Fruit fly (Drosophila melanogaster): ENCODE results near the gene lmgA.

Gene lmgA

DNA sequence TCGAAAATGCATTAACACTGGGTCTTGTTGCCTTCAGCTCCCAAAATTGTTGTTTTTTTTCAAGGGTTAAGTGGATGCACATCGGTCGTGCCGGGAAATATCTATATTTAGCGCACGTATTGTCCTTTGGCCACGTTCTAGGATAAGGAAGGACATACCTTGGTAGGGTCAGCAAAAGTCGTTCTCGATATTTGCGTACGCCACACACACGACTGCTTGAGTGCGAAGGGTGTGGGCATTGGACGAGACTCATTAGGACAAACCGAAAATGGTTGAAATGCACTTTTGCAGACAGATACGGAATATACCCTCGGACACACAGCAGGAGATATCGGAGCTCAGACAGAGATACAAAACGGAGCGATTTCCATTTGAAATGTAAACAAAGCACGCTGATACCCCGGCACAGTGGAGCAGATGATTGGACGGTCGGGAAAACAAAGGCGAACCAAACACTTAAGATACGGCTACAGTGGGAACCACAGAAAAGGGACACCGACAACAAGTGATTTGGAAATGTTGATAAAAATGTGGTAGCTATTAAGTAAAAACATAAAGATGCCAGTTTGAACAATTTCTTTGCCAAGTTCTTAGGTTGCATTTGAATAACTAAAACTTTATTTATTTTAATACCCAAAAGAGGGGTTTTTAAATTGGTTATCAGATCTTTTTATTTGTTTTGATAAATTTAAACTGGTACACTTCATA, 17.1 kb upstream of the lmgA start (continued):
- peak; percentile 6 for TF ChIP-seq Sox102F (GFP tag; optimal IDR thresholded peaks at IDR 0.05)
- TF ChIP-seq CG10321 (GFP tag; IDR thresholded peaks at IDR 0.05): no peak

DNA sequence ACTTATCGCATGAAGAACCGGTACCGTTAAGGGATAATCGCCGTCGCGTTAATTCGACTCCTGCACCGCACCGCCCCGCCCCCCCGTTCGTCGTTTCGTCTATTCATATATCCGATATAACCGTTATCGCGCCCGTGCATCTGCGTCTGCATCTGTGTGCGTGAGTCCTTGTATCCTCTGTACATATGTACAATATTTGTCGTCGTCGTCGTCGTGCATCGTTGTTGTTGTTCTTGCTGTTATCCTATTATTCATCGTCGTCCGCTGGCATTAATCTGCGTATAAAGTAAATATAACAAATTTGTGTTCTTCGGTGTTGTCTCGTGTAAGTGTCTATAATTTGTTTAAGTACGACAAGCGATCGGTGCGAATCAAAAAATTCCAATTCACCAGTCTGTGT, 16.2 kb upstream of the lmgA start:
- no peak for TF ChIP-seq pb (GFP tag; optimal IDR thresholded peaks at IDR 0.05)
- peak; percentile 76 for TF ChIP-seq CG4360 (GFP tag; IDR thresholded peaks at IDR 0.05)
- TF ChIP-seq CG32767 (GFP tag; IDR thresholded peaks at IDR 0.05): no peak
- TF ChIP-seq crol (GFP tag; IDR thresholded peaks at IDR 0.05): peak; percentile 51; the same call in 1 of the 2 replicates
- 0 out of 2 replicates have a peak, but pooled peaks have one; percentile 32 for TF ChIP-seq nerfin-2 (GFP tag; IDR thresholded peaks at IDR 0.05; ENCODE audit: partially characterized antibody)
- TF ChIP-seq cg (GFP tag; optimal IDR thresholded peaks at IDR 0.05): peak; percentile 28
- peak; percentile 15 for TF ChIP-seq sens (GFP tag)
- peak; percentile 5 for TF ChIP-seq twi (tag; optimal IDR thresholded peaks at IDR 0.05)
- TF ChIP-seq chm (GFP tag; IDR thresholded peaks at IDR 0.05): peak; percentile 45; the same call in 1 of the 2 replicates
- TF ChIP-seq Med (GFP tag): peak; percentile 53
- no peak for TF ChIP-seq PHDP (tag; optimal IDR thresholded peaks at IDR 0.05)

DNA sequence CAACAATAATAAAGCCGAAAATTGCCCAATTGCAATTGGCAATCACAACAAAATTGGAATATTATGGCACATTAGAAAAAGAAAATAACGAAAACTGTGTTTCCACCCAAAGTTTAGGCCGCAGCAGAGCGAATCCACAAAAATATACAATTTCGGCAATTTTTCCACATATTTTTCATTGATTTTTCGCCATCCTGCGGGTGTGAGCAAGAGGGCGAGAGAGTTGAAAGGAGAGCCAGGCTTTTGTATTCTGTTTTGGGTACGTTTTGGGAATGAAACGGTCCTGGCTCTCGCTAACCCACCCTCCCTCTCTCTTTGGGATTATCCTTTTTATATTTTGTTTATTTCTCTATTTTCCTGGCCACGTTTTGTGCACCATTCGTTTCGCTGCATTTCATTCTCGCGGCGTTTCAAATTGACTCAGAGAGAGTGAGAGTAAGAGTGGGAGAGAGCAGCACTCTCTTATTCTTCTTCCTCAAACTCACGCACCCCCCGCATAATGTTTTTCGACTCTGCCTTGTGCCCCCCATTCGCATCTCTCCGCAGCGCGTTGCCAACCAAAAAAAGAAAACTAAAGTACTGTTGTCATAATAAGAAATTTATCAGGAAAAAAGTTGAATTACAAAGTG, 15.4 kb upstream of the lmgA start:
- no peak; the same call in 1 of the 2 replicates for TF ChIP-seq sna (GFP tag; IDR thresholded peaks at IDR 0.05; ENCODE audit: partially characterized antibody)
- no peak for TF ChIP-seq inv (GFP tag; IDR thresholded peaks at IDR 0.05; ENCODE audit: partially characterized antibody)
- peak; percentile 98 for TF ChIP-seq pfk (GFP tag; optimal IDR thresholded peaks at IDR 0.05)
- TF ChIP-seq crc (GFP tag; optimal IDR thresholded peaks at IDR 0.05): no peak
- peak; percentile 89 for TF ChIP-seq psq (GFP tag; optimal IDR thresholded peaks at IDR 0.05)
- TF ChIP-seq Blimp-1 (GFP tag; optimal IDR thresholded peaks at IDR 0.05): peak; percentile 27
- no peak for TF ChIP-seq CG11696 (GFP tag; IDR thresholded peaks at IDR 0.05)
- peak; percentile 87 to 99 for TF ChIP-seq Trl (optimal IDR thresholded peaks at IDR 0.05)
- TF ChIP-seq Trl (GFP tag; optimal IDR thresholded peaks at IDR 0.05): peak; percentile 30
- TF ChIP-seq CG12391 (tag; optimal IDR thresholded peaks at IDR 0.05): no peak
- TF ChIP-seq odd (GFP tag; optimal IDR thresholded peaks at IDR 0.05): no peak
- peak; percentile 72 for TF ChIP-seq gsb-n (tag; optimal IDR thresholded peaks at IDR 0.05)
- TF ChIP-seq bsh (GFP tag; optimal IDR thresholded peaks at IDR 0.05): peak in 1 of 2 experiments; percentile 3
- TF ChIP-seq CkIIα-i1 (GFP tag; IDR thresholded peaks at IDR 0.05): no peak
- no peak for TF ChIP-seq CG9797 (GFP tag; optimal IDR thresholded peaks at IDR 0.05)
- TF ChIP-seq MBD-R2 (GFP tag; IDR thresholded peaks at IDR 0.05): peak; percentile 24; the same call in 1 of the 2 replicates
- no peak for TF ChIP-seq cad (GFP tag; optimal IDR thresholded peaks at IDR 0.05)
- TF ChIP-seq sens (GFP tag): peak; percentile 36
- TF ChIP-seq slou (GFP tag; optimal IDR thresholded peaks at IDR 0.05): no peak
- TF ChIP-seq gcm (GFP tag; optimal IDR thresholded peaks at IDR 0.05): peak; percentile 63
- TF ChIP-seq CG17829 (tag; optimal IDR thresholded peaks at IDR 0.05): peak; percentile 17
- TF ChIP-seq CG4282 (GFP tag; optimal IDR thresholded peaks at IDR 0.05): no peak
- TF ChIP-seq abd-A (tag; optimal IDR thresholded peaks at IDR 0.05): peak; percentile 28
- TF ChIP-seq yki (optimal IDR thresholded peaks at IDR 0.05): peak; percentile 94
- TF ChIP-seq dpn (GFP tag; optimal IDR thresholded peaks at IDR 0.05): no peak
- no peak for TF ChIP-seq salm (tag; optimal IDR thresholded peaks at IDR 0.05)
- peak; percentile 52 for TF ChIP-seq CG15479 (GFP tag; optimal IDR thresholded peaks at IDR 0.05)
- no peak for TF ChIP-seq CG16813 (GFP tag; IDR thresholded peaks at IDR 0.05; ENCODE audit: partially characterized antibody)
- peak; percentile 87 for TF ChIP-seq crol (GFP tag; IDR thresholded peaks at IDR 0.05)
- no peak for TF ChIP-seq kay (GFP tag; optimal IDR thresholded peaks at IDR 0.05)
- peak; percentile 48; the same call in 1 of the 4 replicates for TF ChIP-seq chinmo (GFP tag; IDR thresholded peaks at IDR 0.05; ENCODE audit: partially characterized antibody)
- peak; percentile 16 for TF ChIP-seq chn (GFP tag; optimal IDR thresholded peaks at IDR 0.05)
- peak; percentile 39 for TF ChIP-seq CG4854 (GFP tag; optimal IDR thresholded peaks at IDR 0.05)
- TF ChIP-seq D19A (tag; optimal IDR thresholded peaks at IDR 0.05): peak; percentile 24
- TF ChIP-seq emc (GFP tag; optimal IDR thresholded peaks at IDR 0.05): no peak
